Worm (Caenorhabditis elegans) whole organism, young adult: ENCODE data around the gene elo-6.

ENCODE experiments used
- C06A6.2 ChIP-seq: fragments of 200-800 bp; sonication (Bioruptor generic); conservative IDR thresholded peaks from 2 replicates; pipeline ENCODE4 v1.3.6; 2022; ENCODE audit warnings: missing genetic modification characterization, missing compliant biosample characterization
- F10E7.11 ChIP-seq: sonication (generic microtip); optimal IDR thresholded peaks from 2 replicates; lab custom pipeline; 2017; ENCODE audit warnings: mild to moderate bottlenecking, missing genetic modification characterization, moderate library complexity, missing compliant biosample characterization
- F22D6.2 ChIP-seq: sonication (generic microtip); optimal IDR thresholded peaks from 2 replicates; lab custom pipeline; 2016; ENCODE audit warnings: mild to moderate bottlenecking, missing genetic modification characterization, missing compliant biosample characterization
- F23B12.7 ChIP-seq: sonication (generic microtip); optimal IDR thresholded peaks from 2 replicates; lab custom pipeline; 2017; ENCODE audit warnings: missing genetic modification characterization, mild to moderate bottlenecking, missing compliant biosample characterization, antibody characterized with exemption, moderate library complexity; ENCODE audit not compliant: insufficient read depth
- F37B4.10 ChIP-seq: fragments of 200-800 bp; sonication (Bioruptor generic); IDR thresholded peaks from 2 replicates; pipeline ENCODE4 v1.3.6; 2022; ENCODE audit warnings: missing genetic modification characterization, missing compliant biosample characterization
- F52B5.7 ChIP-seq: sonication (generic microtip); optimal IDR thresholded peaks from 2 replicates; lab custom pipeline; 2016; ENCODE audit warnings: mild to moderate bottlenecking, missing genetic modification characterization, missing compliant biosample characterization
- Y53G8AR.9 ChIP-seq: fragments of 200-800 bp; sonication (Bioruptor generic); conservative IDR thresholded peaks from 2 replicates; pipeline ENCODE4 v1.3.6; 2022; ENCODE audit warnings: missing genetic modification reagents, missing genetic modification characterization, missing compliant biosample characterization
- Y56A3A.18 ChIP-seq: fragments of 200-800 bp; sonication (Bioruptor generic); IDR thresholded peaks from 2 replicates; pipeline ENCODE4 v1.3.6; 2022; ENCODE audit warnings: missing genetic modification reagents, missing genetic modification characterization, missing compliant biosample characterization
- ZK185.1 ChIP-seq: sonication (generic microtip); optimal IDR thresholded peaks from 2 replicates; lab custom pipeline; 2016; ENCODE audit warnings: mild to moderate bottlenecking, missing genetic modification characterization, missing compliant biosample characterization; ENCODE audit not compliant: poor library complexity, severe bottlenecking
- cebp-1 ChIP-seq, 2 experiments: fragments of 200-800 bp in 1 of 2; sonication (Bioruptor generic) in 1 of 2; sonication (generic microtip) in 1 of 2; IDR thresholded peaks in 1 of 2; optimal IDR thresholded peaks in 1 of 2; 2 replicates each; pipeline versions ENCODE4 v1.3.6 to Lab custom; 2017 to 2022; ENCODE audit warnings: missing compliant biosample characterization in 2 of 2, missing genetic modification characterization in 2 of 2, mild to moderate bottlenecking in 1 of 2, missing genetic modification reagents in 1 of 2, moderate library complexity in 1 of 2
- cebp-2 ChIP-seq: fragments of 200-800 bp; sonication (Bioruptor generic); IDR thresholded peaks from 2 replicates; pipeline ENCODE4 v1.3.6; 2022; ENCODE audit warnings: missing genetic modification characterization, missing compliant biosample characterization
- ceh-100 ChIP-seq: fragments of 200-800 bp; sonication (Bioruptor generic); IDR thresholded peaks from 2 replicates; pipeline ENCODE4 v1.3.6; 2022; ENCODE audit warnings: missing genetic modification reagents, missing genetic modification characterization, missing compliant biosample characterization
- die-1 ChIP-seq: sonication (generic microtip); optimal IDR thresholded peaks from 2 replicates; lab custom pipeline; 2016; ENCODE audit warnings: missing genotype, mild to moderate bottlenecking, missing genetic modification characterization, missing compliant biosample characterization
- dpff-1 ChIP-seq: sonication (generic microtip); optimal IDR thresholded peaks from 2 replicates; lab custom pipeline; 2017; ENCODE audit warnings: mild to moderate bottlenecking, missing genetic modification characterization, missing compliant biosample characterization
- efl-1 ChIP-seq: fragments of 150-350 bp; optimal IDR thresholded peaks from 2 replicates; lab custom pipeline; 2014; ENCODE audit warnings: missing biosample characterization, missing genetic modification reagents, missing genetic modification characterization
- him-1 ChIP-seq: sonication (generic microtip); optimal IDR thresholded peaks from 2 replicates; lab custom pipeline; 2016; ENCODE audit warnings: missing genotype, missing genetic modification reagents, missing genetic modification characterization, missing compliant biosample characterization
- hlh-26 ChIP-seq: fragments of 200-800 bp; sonication (Bioruptor generic); conservative IDR thresholded peaks from 2 replicates; pipeline ENCODE4 v1.3.6; 2022; ENCODE audit warnings: missing genetic modification reagents, missing genetic modification characterization, missing compliant biosample characterization
- lin-26 ChIP-seq: fragments of 200-800 bp; sonication (Bioruptor generic); IDR thresholded peaks from 2 replicates; pipeline ENCODE4 v1.3.6; 2022; ENCODE audit warnings: missing genetic modification reagents, missing genetic modification characterization, missing compliant biosample characterization
- lin-40 ChIP-seq: sonication (generic microtip); optimal IDR thresholded peaks from 2 replicates; lab custom pipeline; 2016; ENCODE audit warnings: missing genetic modification characterization, mild to moderate bottlenecking, missing compliant biosample characterization, missing genotype, missing genetic modification reagents
- lsl-1 ChIP-seq: fragments of 200-800 bp; sonication (Bioruptor generic); optimal IDR thresholded peaks from 2 replicates; lab custom pipeline; 2018; ENCODE audit warnings: mild to moderate bottlenecking, missing genetic modification characterization, moderate library complexity, missing compliant biosample characterization
- mel-28 ChIP-seq: sonication (generic microtip); optimal IDR thresholded peaks from 2 replicates; lab custom pipeline; 2016; ENCODE audit warnings: borderline replicate concordance, mild to moderate bottlenecking, missing genetic modification characterization, missing compliant biosample characterization
- nfyb-1 ChIP-seq: fragments of 200-800 bp; sonication (Bioruptor generic); IDR thresholded peaks from 2 replicates; pipeline ENCODE4 v1.3.6; 2022; ENCODE audit warnings: missing genetic modification reagents, missing genetic modification characterization, missing compliant biosample characterization
- nhr-80 ChIP-seq: sonication (generic microtip); optimal IDR thresholded peaks from 2 replicates; lab custom pipeline; 2016; ENCODE audit warnings: missing genetic modification characterization, missing compliant biosample characterization
- nhr-90 ChIP-seq: sonication (generic microtip); optimal IDR thresholded peaks from 2 replicates; lab custom pipeline; 2016; ENCODE audit warnings: missing genotype, mild to moderate bottlenecking, missing genetic modification characterization, missing compliant biosample characterization
- rec-8 ChIP-seq, 2 experiments: sonication (generic microtip); optimal IDR thresholded peaks; 2 replicates each; lab custom pipeline; 2016; ENCODE audit warnings: mild to moderate bottlenecking in 2 of 2, missing genetic modification characterization in 2 of 2, missing genetic modification reagents in 2 of 2, missing genotype in 2 of 2, missing biosample characterization in 1 of 2, missing compliant biosample characterization in 1 of 2, moderate library complexity in 1 of 2
- rpc-1 ChIP-seq, 2 experiments: fragments of 150-350 bp in 1 of 2; sonication (generic microtip) in 1 of 2; optimal IDR thresholded peaks; 2 replicates each; lab custom pipeline; 2014 to 2018; ENCODE audit warnings: missing biosample characterization in 1 of 2, missing genetic modification characterization in 1 of 2, missing genetic modification reagents in 1 of 2, missing genotype in 1 of 2
- snpc-1.3 ChIP-seq: sonication (generic microtip); optimal IDR thresholded peaks from 2 replicates; lab custom pipeline; 2017; ENCODE audit warnings: missing genetic modification characterization, mild to moderate bottlenecking, missing compliant biosample characterization, antibody characterized with exemption, moderate library complexity, missing genotype, missing genetic modification reagents; ENCODE audit not compliant: insufficient read depth
- snpc-4 ChIP-seq, 5 experiments: fragments of 150-350 bp in 1 of 5; sonication (generic microtip) in 4 of 5; optimal IDR thresholded peaks; 2 replicates each; lab custom pipeline; 2014 to 2018; ENCODE audit warnings: missing genetic modification characterization in 5 of 5, missing biosample characterization in 3 of 5, antibody characterized with exemption in 2 of 5, mild to moderate bottlenecking in 2 of 5, missing compliant biosample characterization in 2 of 5, missing genotype in 2 of 5, moderate library complexity in 2 of 5, missing genetic modification reagents in 1 of 5
- unc-62 ChIP-seq: fragments of 150-350 bp; optimal IDR thresholded peaks from 2 replicates; lab custom pipeline; 2014; ENCODE audit warnings: missing biosample characterization, missing genetic modification reagents, missing genetic modification characterization
- zim-3 ChIP-seq: sonication (generic microtip); optimal IDR thresholded peaks from 2 replicates; lab custom pipeline; 2017; ENCODE audit warnings: mild to moderate bottlenecking, missing genetic modification characterization, moderate library complexity, missing compliant biosample characterization

Gene elo-6

ce11 chrIV:5377062-5377461 is 11.3 kb downstream of the elo-6 start, which contains the start of gene elo-5:
Gene elo-5, minus strand, starts transcription at chrIV:5377117.
- no peak for TF ChIP-seq unc-62
- TF ChIP-seq hlh-26 (GFP tag; lab: Robert Waterston, UW) = no peak
- TF ChIP-seq rec-8 (tag; optimal IDR thresholded peaks at IDR 0.05; lab: Kevin White, UChicago) = no peak
- no peak for TF ChIP-seq cebp-1 (GFP tag; IDR thresholded peaks at IDR 0.05; lab: Robert Waterston, UW)
- no peak for TF ChIP-seq cebp-1 (tag; optimal IDR thresholded peaks at IDR 0.05; lab: Kevin White, UChicago)
- TF ChIP-seq lin-26 = no peak
- peak; percentile 77 for TF ChIP-seq nhr-80

ce11 chrIV:5374946-5375345 is 13.4 kb downstream of the elo-6 start:
- TF ChIP-seq cebp-2 (GFP tag; lab: Robert Waterston, UW) = 0 out of 2 replicates have a peak, but pooled peaks have one; percentile 4
- 0 out of 2 replicates have a peak, but pooled peaks have one; percentile 7 for TF ChIP-seq Y56A3A.18
- no peak for TF ChIP-seq F10E7.11
- TF ChIP-seq dpff-1 (tag; lab: Kevin White, UChicago) = no peak
- TF ChIP-seq mel-28 (tag; lab: Kevin White, UChicago) = no peak
- TF ChIP-seq Y53G8AR.9 (GFP tag; lab: Robert Waterston, UW) = 0 out of 2 replicates have a peak, but pooled peaks have one; percentile 9
- TF ChIP-seq nfyb-1 = no peak
- TF ChIP-seq ceh-100 (GFP tag; lab: Robert Waterston, UW) = no peak
- no peak for TF ChIP-seq him-1 (tag; lab: Kevin White, UChicago)
- TF ChIP-seq zim-3 (tag; lab: Kevin White, UChicago) = peak; percentile 35
- TF ChIP-seq F52B5.7 (tag; lab: Kevin White, UChicago) = peak; percentile 51

- TF ChIP-seq die-1 (tag; lab: Kevin White, UChicago) (no peak), nhr-90 (tag; lab: Kevin White, UChicago) (peak; percentile 44), C06A6.2 (GFP tag; lab: Robert Waterston, UW) (0 out of 2 replicates have a peak, but pooled peaks have one; percentile 6), ceh-100 (GFP tag; lab: Robert Waterston, UW) (no peak), snpc-1.3 (tag; lab: Kevin White, UChicago) (peak; percentile 34), F23B12.7 (peak; percentile 47), nhr-80 (peak; percentile 66), ZK185.1 (tag; lab: Kevin White, UChicago) (peak; percentile 24), lin-40 (tag; lab: Kevin White, UChicago) (no peak), him-1 (tag; lab: Kevin White, UChicago) (no peak)
Observed at ce11 chrIV:5374321-5374720, 14.0 kb downstream of the elo-6 start.

ce11 chrIV:5370914-5371313 is 17.4 kb downstream of the elo-6 start:
- 0 out of 2 replicates have a peak, but pooled peaks have one; percentile 26 for TF ChIP-seq ceh-100 (GFP tag; lab: Robert Waterston, UW)
- peak; percentile 14 for TF ChIP-seq rpc-1 (optimal IDR thresholded peaks at IDR 0.05; lab: Kevin White, UChicago)
- TF ChIP-seq rpc-1 (tag; optimal IDR thresholded peaks at IDR 0.05; lab: Kevin White, UChicago) = no peak
- TF ChIP-seq snpc-4 (GFP tag; optimal IDR thresholded peaks at IDR 0.05; lab: Kevin White, UChicago) = no peak
- TF ChIP-seq snpc-4 (tag; optimal IDR thresholded peaks at IDR 0.05; lab: Kevin White, UChicago) = peak in 2 of 4 experiments; percentile 65 to 78
- peak; percentile 18 for TF ChIP-seq snpc-1.3 (tag; lab: Kevin White, UChicago)
- no peak for TF ChIP-seq cebp-1 (GFP tag; IDR thresholded peaks at IDR 0.05; lab: Robert Waterston, UW)
- TF ChIP-seq cebp-1 (tag; optimal IDR thresholded peaks at IDR 0.05; lab: Kevin White, UChicago) = peak; percentile 6
- TF ChIP-seq F22D6.2 (tag; lab: Kevin White, UChicago) = no peak
- peak; percentile 9 for TF ChIP-seq lsl-1 (GFP tag; lab: Kevin White, UChicago)
- TF ChIP-seq efl-1 (GFP tag; lab: Kevin White, UChicago) = peak; percentile 12
- TF ChIP-seq F37B4.10 (GFP tag; lab: Robert Waterston, UW) = no peak
